Worm (Caenorhabditis elegans) whole organism, early embryonic: ENCODE data around the gene rme-4.

Experiments
- B0310.2 ChIP-seq: sonication (generic microtip); optimal IDR thresholded peaks from 2 replicates; lab custom pipeline; 2016; ENCODE audit warnings: mild to moderate bottlenecking, missing genetic modification characterization, missing compliant biosample characterization
- F13C5.2 ChIP-seq: sonication (generic microtip); optimal IDR thresholded peaks from 2 replicates; lab custom pipeline; 2017; ENCODE audit warnings: mild to moderate bottlenecking, missing genetic modification characterization, inconsistent platforms, missing compliant biosample characterization
- ama-1 ChIP-seq: fragments of 150-350 bp; optimal IDR thresholded peaks from 2 replicates; lab custom pipeline; 2014
- ceh-36 ChIP-seq: sonication (generic microtip); optimal IDR thresholded peaks from 2 replicates; lab custom pipeline; 2016; ENCODE audit warnings: missing genetic modification characterization, inconsistent platforms, missing compliant biosample characterization
- flt-1 ChIP-seq: fragments of 200-800 bp; sonication (Bioruptor generic); IDR thresholded peaks from 2 replicates; pipeline ENCODE4 v1.3.6; 2022; ENCODE audit warnings: missing genetic modification characterization, missing compliant biosample characterization
- hmbx-1 ChIP-seq: sonication (generic microtip); optimal IDR thresholded peaks from 2 replicates; lab custom pipeline; 2016; ENCODE audit warnings: mild to moderate bottlenecking, missing genetic modification characterization, missing compliant biosample characterization
- tbx-11 ChIP-seq: fragments of 200-800 bp; sonication (Bioruptor generic); IDR thresholded peaks from 2 replicates; pipeline ENCODE4 v1.3.6; 2022; ENCODE audit warnings: missing genetic modification characterization, missing compliant biosample characterization
- tbx-37 ChIP-seq: fragments of 200-800 bp; sonication (Bioruptor generic); conservative IDR thresholded peaks from 2 replicates; pipeline ENCODE4 v1.3.6; 2022; ENCODE audit warnings: missing genetic modification reagents, missing genetic modification characterization, missing compliant biosample characterization
- tra-4 ChIP-seq: sonication (generic microtip); optimal IDR thresholded peaks from 2 replicates; lab custom pipeline; 2017; ENCODE audit warnings: missing genetic modification characterization, missing compliant biosample characterization

DNA sequence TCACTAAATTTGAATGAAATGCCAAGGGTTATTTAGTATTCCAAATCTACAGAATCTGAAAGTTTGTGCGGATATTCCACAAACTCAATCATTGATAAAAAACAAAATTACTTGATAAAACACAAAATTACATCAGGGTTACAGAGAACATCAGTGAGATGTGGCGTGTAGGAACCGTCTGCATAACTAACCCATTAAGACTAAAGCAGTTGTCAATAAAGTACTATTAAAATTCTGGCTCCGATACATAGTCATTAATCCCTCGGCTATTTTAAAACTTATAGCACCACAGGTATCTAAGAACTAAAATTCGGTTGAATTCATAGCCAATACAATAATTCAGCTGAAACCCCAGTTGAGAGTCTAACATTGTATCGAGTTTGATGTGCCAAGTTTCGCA, 40.9 kb downstream of the rme-4 start:
- no peak for TF ChIP-seq ama-1 (lab: Kevin White, UChicago)
- no peak for TF ChIP-seq hmbx-1 (tag; lab: Kevin White, UChicago)
- no peak for TF ChIP-seq tbx-37
- no peak for TF ChIP-seq flt-1 (GFP tag; lab: Robert Waterston, UW)
- TF ChIP-seq F13C5.2 (tag; lab: Kevin White, UChicago): no peak
- TF ChIP-seq ceh-36: no peak
- no peak for TF ChIP-seq tra-4 (tag; lab: Kevin White, UChicago)
- no peak for TF ChIP-seq B0310.2 (tag; lab: Kevin White, UChicago)
- TF ChIP-seq tbx-11: no peak
